Worm (Caenorhabditis elegans) whole organism, early embryonic: ENCODE data around the gene F55D1.1.

Experiments used
- B0310.2 ChIP-seq: sonication (generic microtip); optimal IDR thresholded peaks from 2 replicates; lab custom pipeline; 2016; ENCODE audit warnings: mild to moderate bottlenecking, missing genetic modification characterization, missing compliant biosample characterization
- F13C5.2 ChIP-seq: sonication (generic microtip); optimal IDR thresholded peaks from 2 replicates; lab custom pipeline; 2017; ENCODE audit warnings: mild to moderate bottlenecking, missing genetic modification characterization, inconsistent platforms, missing compliant biosample characterization
- aly-1 ChIP-seq: sonication (generic microtip); optimal IDR thresholded peaks from 2 replicates; lab custom pipeline; 2016; ENCODE audit warnings: missing genetic modification characterization, missing compliant biosample characterization
- ama-1 ChIP-seq: fragments of 150-350 bp; optimal IDR thresholded peaks from 2 replicates; lab custom pipeline; 2014
- ceh-13 ChIP-seq: fragments of 200-800 bp; sonication (Bioruptor generic); optimal IDR thresholded peaks from 2 replicates; lab custom pipeline; 2018; ENCODE audit warnings: mild to moderate bottlenecking, missing genetic modification characterization, missing compliant biosample characterization
- ceh-36 ChIP-seq: sonication (generic microtip); optimal IDR thresholded peaks from 2 replicates; lab custom pipeline; 2016; ENCODE audit warnings: missing genetic modification characterization, inconsistent platforms, missing compliant biosample characterization
- ets-7 ChIP-seq: sonication (generic microtip); optimal IDR thresholded peaks from 2 replicates; lab custom pipeline; 2016; ENCODE audit warnings: missing genotype, missing genetic modification characterization, missing compliant biosample characterization
- flt-1 ChIP-seq: fragments of 200-800 bp; sonication (Bioruptor generic); IDR thresholded peaks from 2 replicates; pipeline ENCODE4 v1.3.6; 2022; ENCODE audit warnings: missing genetic modification characterization, missing compliant biosample characterization
- hmbx-1 ChIP-seq: sonication (generic microtip); optimal IDR thresholded peaks from 2 replicates; lab custom pipeline; 2016; ENCODE audit warnings: mild to moderate bottlenecking, missing genetic modification characterization, missing compliant biosample characterization
- hmg-4 ChIP-seq: fragments of 200-800 bp; sonication (Bioruptor generic); optimal IDR thresholded peaks from 2 replicates; lab custom pipeline; 2018; ENCODE audit warnings: mild to moderate bottlenecking, missing genetic modification characterization, missing compliant biosample characterization
- hnd-1 ChIP-seq: sonication (generic microtip); optimal IDR thresholded peaks from 2 replicates; lab custom pipeline; 2016; ENCODE audit warnings: missing genetic modification characterization, missing compliant biosample characterization
- pes-1 ChIP-seq: fragments of 200-800 bp; sonication (Bioruptor generic); IDR thresholded peaks from 2 replicates; pipeline ENCODE4 v1.3.6; 2022; ENCODE audit warnings: missing genetic modification reagents, missing genetic modification characterization, missing compliant biosample characterization
- scrt-1 ChIP-seq: fragments of 200-800 bp; sonication (Bioruptor generic); IDR thresholded peaks from 2 replicates; pipeline ENCODE4 v1.3.6; 2022; ENCODE audit warnings: missing genetic modification characterization, missing compliant biosample characterization
- sea-1 ChIP-seq: fragments of 200-800 bp; sonication (Bioruptor generic); conservative IDR thresholded peaks from 2 replicates; pipeline ENCODE4 v1.3.6; 2022; ENCODE audit warnings: missing genetic modification characterization, missing compliant biosample characterization
- tbx-11 ChIP-seq: fragments of 200-800 bp; sonication (Bioruptor generic); IDR thresholded peaks from 2 replicates; pipeline ENCODE4 v1.3.6; 2022; ENCODE audit warnings: missing genetic modification characterization, missing compliant biosample characterization
- tbx-37 ChIP-seq: fragments of 200-800 bp; sonication (Bioruptor generic); conservative IDR thresholded peaks from 2 replicates; pipeline ENCODE4 v1.3.6; 2022; ENCODE audit warnings: missing genetic modification reagents, missing genetic modification characterization, missing compliant biosample characterization
- tra-4 ChIP-seq: sonication (generic microtip); optimal IDR thresholded peaks from 2 replicates; lab custom pipeline; 2017; ENCODE audit warnings: missing genetic modification characterization, missing compliant biosample characterization

Gene F55D1.1

ce11 chrX:5489538-5489937 is at the start of gene F55D1.1:
TSS of gene F55D1.1 (plus strand) at chrX:5489838.
- TF ChIP-seq B0310.2 (no peak), tbx-11 (GFP tag; lab: Robert Waterston, UW) (no peak), tra-4 (no peak), ceh-13 (GFP tag; lab: Kevin White, UChicago) (no peak), sea-1 (GFP tag; lab: Robert Waterston, UW) (no peak), hmbx-1 (tag; lab: Kevin White, UChicago) (no peak), aly-1 (tag; lab: Kevin White, UChicago) (no peak), ets-7 (tag; lab: Kevin White, UChicago) (no peak), F13C5.2 (tag; lab: Kevin White, UChicago) (no peak)

ce11 chrX:5444863-5445262 is 44.8 kb upstream of the F55D1.1 start, which contains the start of gene itm-2:
TSS of gene itm-2 (plus strand) at chrX:5445163.
- TF ChIP-seq F13C5.2 (tag; lab: Kevin White, UChicago) (no peak), B0310.2 (no peak), hnd-1 (tag; lab: Kevin White, UChicago) (no peak), ceh-36 (no peak), ceh-13 (GFP tag; lab: Kevin White, UChicago) (no peak), tbx-11 (GFP tag; lab: Robert Waterston, UW) (no peak), hmg-4 (GFP tag; lab: Kevin White, UChicago) (no peak), aly-1 (tag; lab: Kevin White, UChicago) (no peak), pes-1 (GFP tag; lab: Robert Waterston, UW) (no peak), flt-1 (GFP tag; lab: Robert Waterston, UW) (no peak), scrt-1 (GFP tag; lab: Robert Waterston, UW) (no peak), ets-7 (tag; lab: Kevin White, UChicago) (no peak), ama-1 (lab: Kevin White, UChicago) (no peak), tra-4 (no peak), tbx-37 (GFP tag; lab: Robert Waterston, UW) (no peak), sea-1 (GFP tag; lab: Robert Waterston, UW) (no peak), hmbx-1 (tag; lab: Kevin White, UChicago) (no peak)

- TF ChIP-seq sea-1 (GFP tag; lab: Robert Waterston, UW) = no peak
- no peak for TF ChIP-seq B0310.2
Measured at ce11 chrX:5447381-5447780, 42.3 kb upstream of the F55D1.1 start.

- TF ChIP-seq tra-4 = no peak
- no peak for TF ChIP-seq tbx-37 (GFP tag; lab: Robert Waterston, UW)
- no peak for TF ChIP-seq hmbx-1 (tag; lab: Kevin White, UChicago)
- no peak for TF ChIP-seq flt-1 (GFP tag; lab: Robert Waterston, UW)
- no peak for TF ChIP-seq hmg-4 (GFP tag; lab: Kevin White, UChicago)
- TF ChIP-seq ama-1 (lab: Kevin White, UChicago) = no peak
- no peak for TF ChIP-seq ceh-13 (GFP tag; lab: Kevin White, UChicago)
Measured at ce11 chrX:5447941-5448340, 41.7 kb upstream of the F55D1.1 start, which contains the start of gene C25F6.8. TSS of gene C25F6.8 (plus strand) at chrX:5448241.

ce11 chrX:5450773-5451447 is 38.7 kb upstream of the F55D1.1 start, which contains the start of gene C25F6.6:
TSS of gene C25F6.6 (minus strand) at chrX:5450823.
- no peak for TF ChIP-seq ceh-13 (GFP tag; lab: Kevin White, UChicago)
- no peak for TF ChIP-seq F13C5.2 (tag; lab: Kevin White, UChicago)
- no peak for TF ChIP-seq scrt-1 (GFP tag; lab: Robert Waterston, UW)
- TF ChIP-seq B0310.2 = no peak
- no peak for TF ChIP-seq hmbx-1 (tag; lab: Kevin White, UChicago)
- TF ChIP-seq tbx-11 (GFP tag; lab: Robert Waterston, UW) = no peak
- no peak for TF ChIP-seq pes-1 (GFP tag; lab: Robert Waterston, UW)
- no peak for TF ChIP-seq tra-4
- no peak for TF ChIP-seq tbx-37 (GFP tag; lab: Robert Waterston, UW)
- TF ChIP-seq ets-7 (tag; lab: Kevin White, UChicago) = no peak

- TF ChIP-seq hnd-1 (tag; lab: Kevin White, UChicago) (no peak), ceh-13 (GFP tag; lab: Kevin White, UChicago) (no peak), B0310.2 (no peak), aly-1 (tag; lab: Kevin White, UChicago) (no peak), pes-1 (GFP tag; lab: Robert Waterston, UW) (no peak), F13C5.2 (tag; lab: Kevin White, UChicago) (no peak), hmbx-1 (tag; lab: Kevin White, UChicago) (no peak), ets-7 (tag; lab: Kevin White, UChicago) (no peak), ceh-36 (no peak), scrt-1 (GFP tag; lab: Robert Waterston, UW) (no peak), tra-4 (no peak), sea-1 (GFP tag; lab: Robert Waterston, UW) (no peak), hmg-4 (GFP tag; lab: Kevin White, UChicago) (no peak), ama-1 (lab: Kevin White, UChicago) (no peak), tbx-37 (GFP tag; lab: Robert Waterston, UW) (no peak), flt-1 (GFP tag; lab: Robert Waterston, UW) (no peak), tbx-11 (GFP tag; lab: Robert Waterston, UW) (no peak)
Measured at ce11 chrX:5451706-5452105, 37.9 kb upstream of the F55D1.1 start.

ce11 chrX:5455107-5455506 is 34.5 kb upstream of the F55D1.1 start:
- TF ChIP-seq hnd-1 (tag; lab: Kevin White, UChicago) = no peak
- no peak for TF ChIP-seq ets-7 (tag; lab: Kevin White, UChicago)
- TF ChIP-seq scrt-1 (GFP tag; lab: Robert Waterston, UW) = no peak
- no peak for TF ChIP-seq hmbx-1 (tag; lab: Kevin White, UChicago)
- no peak for TF ChIP-seq F13C5.2 (tag; lab: Kevin White, UChicago)
- no peak for TF ChIP-seq aly-1 (tag; lab: Kevin White, UChicago)
- TF ChIP-seq B0310.2 = no peak
- no peak for TF ChIP-seq sea-1 (GFP tag; lab: Robert Waterston, UW)
- no peak for TF ChIP-seq tra-4
- TF ChIP-seq tbx-37 (GFP tag; lab: Robert Waterston, UW) = no peak
- TF ChIP-seq ama-1 (lab: Kevin White, UChicago) = no peak
- no peak for TF ChIP-seq pes-1 (GFP tag; lab: Robert Waterston, UW)
- no peak for TF ChIP-seq ceh-36
